Worm (Caenorhabditis elegans) whole organism, L4 larva: ENCODE results near the gene F49E8.8.

Experiments used
- ZK546.5 ChIP-seq, 2 experiments: sonication (generic microtip); optimal IDR thresholded peaks; 2 replicates each; lab custom pipeline; 2017; ENCODE audit warnings: missing biosample characterization in 2 of 2, missing genetic modification characterization in 2 of 2
- aha-1 ChIP-seq: fragments of 150-350 bp; peaks from one replicate; lab custom pipeline; 2014; ENCODE audit warnings: missing biosample characterization, missing genetic modification characterization
- cey-2 ChIP-seq: sonication (generic microtip); optimal IDR thresholded peaks from 3 replicates; lab custom pipeline; 2017; ENCODE audit warnings: missing genetic modification characterization, mild to moderate bottlenecking, missing compliant biosample characterization, antibody characterized with exemption, borderline replicate concordance; ENCODE audit not compliant: insufficient read depth
- gei-8 ChIP-seq: fragments of 200-800 bp; sonication (Bioruptor generic); optimal IDR thresholded peaks from 2 replicates; lab custom pipeline; 2018; ENCODE audit warnings: mild to moderate bottlenecking, missing genetic modification characterization, missing compliant biosample characterization
- jun-1 ChIP-seq: fragments of 150-350 bp; optimal IDR thresholded peaks from 2 replicates; lab custom pipeline; 2014; ENCODE audit warnings: missing biosample characterization, missing genetic modification reagents, missing genetic modification characterization
- lin-39 ChIP-seq: fragments of 150-350 bp; optimal IDR thresholded peaks from 2 replicates; lab custom pipeline; 2014; ENCODE audit warnings: missing biosample characterization, missing genetic modification reagents, missing genetic modification characterization

- TF ChIP-seq cey-2 (tag; lab: Kevin White, UChicago) (no peak), aha-1 (tag; lab: Kevin White, UChicago) (peak; percentile 17), gei-8 (no peak), lin-39 (tag; lab: Kevin White, UChicago) (no peak), jun-1 (no peak), ZK546.5 (tag; optimal IDR thresholded peaks at IDR 0.05; lab: Kevin White, UChicago) (no peak)
Measured at ce11 chrIV:7520841-7521240, 35.6 kb upstream of the F49E8.8 start.
